Worm (Caenorhabditis elegans) whole organism, L4/young adult: Measurements from ENCODE around the gene F58A3.4.

Source experiments
- W03F9.2 ChIP-seq: fragments of 150-350 bp; optimal IDR thresholded peaks from 2 replicates; lab custom pipeline; 2014; ENCODE audit warnings: missing biosample characterization, missing genetic modification characterization
- dao-5 ChIP-seq: sonication (generic microtip); optimal IDR thresholded peaks from 2 replicates; lab custom pipeline; 2016; ENCODE audit warnings: missing genotype, missing genetic modification characterization, moderate library complexity, missing compliant biosample characterization
- him-1 ChIP-seq: sonication (generic microtip); optimal IDR thresholded peaks from 2 replicates; lab custom pipeline; 2016; ENCODE audit warnings: missing genotype, missing genetic modification reagents, missing genetic modification characterization, missing compliant biosample characterization

ce11 chrX:10976447-10977196, 33.8 kb downstream of the F58A3.4 start:
- TF ChIP-seq dao-5 (tag; lab: Kevin White, UChicago) (no peak), him-1 (tag; lab: Kevin White, UChicago) (no peak), W03F9.2 (tag; lab: Kevin White, UChicago) (no peak)
